Worm (Caenorhabditis elegans) whole organism, L3 larva: ENCODE results near the gene his-3.

Experiments used
- ZK546.5 ChIP-seq: sonication (generic microtip); optimal IDR thresholded peaks from 2 replicates; lab custom pipeline; 2017; ENCODE audit warnings: missing biosample characterization, missing genetic modification characterization
- aly-2 ChIP-seq: fragments of 150-350 bp; optimal IDR thresholded peaks from 2 replicates; lab custom pipeline; 2014; ENCODE audit warnings: missing biosample characterization, missing genetic modification characterization
- ama-1 ChIP-seq: fragments of 150-350 bp; optimal IDR thresholded peaks from 2 replicates; lab custom pipeline; 2018
- ceh-16 ChIP-seq: sonication (generic microtip); optimal IDR thresholded peaks from 2 replicates; lab custom pipeline; 2017; ENCODE audit warnings: missing biosample characterization, missing genetic modification characterization
- ceh-82 ChIP-seq: fragments of 150-350 bp; optimal IDR thresholded peaks from 2 replicates; lab custom pipeline; 2014; ENCODE audit warnings: missing biosample characterization, missing genetic modification characterization
- ceh-9 ChIP-seq: sonication (generic microtip); optimal IDR thresholded peaks from 2 replicates; lab custom pipeline; 2018; ENCODE audit warnings: missing biosample characterization, missing genetic modification characterization
- daf-12 ChIP-seq: fragments of 150-350 bp; optimal IDR thresholded peaks from 2 replicates; lab custom pipeline; 2014; ENCODE audit warnings: missing biosample characterization, missing genetic modification reagents, missing genetic modification characterization
- egl-27 ChIP-seq: sonication (generic microtip); optimal IDR thresholded peaks from 4 replicates; lab custom pipeline; 2017; ENCODE audit warnings: missing biosample characterization, missing genetic modification reagents, missing genetic modification characterization
- elt-1 ChIP-seq: fragments of 150-350 bp; optimal IDR thresholded peaks from 2 replicates; lab custom pipeline; 2014; ENCODE audit warnings: missing biosample characterization, missing genetic modification characterization
- elt-2 ChIP-seq: sonication (generic microtip); optimal IDR thresholded peaks from 2 replicates; lab custom pipeline; 2016; ENCODE audit warnings: missing genetic modification reagents, mild to moderate bottlenecking, missing genetic modification characterization, missing compliant biosample characterization
- elt-3 ChIP-seq, 3 experiments: fragments of 150-350 bp in 1 of 3; sonication (generic microtip) in 2 of 3; optimal IDR thresholded peaks; 2 replicates in 2 of 3; 4 replicates in 1 of 3; lab custom pipeline; 2014 to 2017; ENCODE audit warnings: missing biosample characterization in 3 of 3, missing genetic modification characterization in 3 of 3
- eor-1 ChIP-seq, 2 experiments: fragments of 150-350 bp; optimal IDR thresholded peaks; 2 replicates each; lab custom pipeline; 2014 to 2018; ENCODE audit warnings: missing biosample characterization in 2 of 2, missing genetic modification characterization in 2 of 2
- fkh-10 ChIP-seq: sonication (generic microtip); optimal IDR thresholded peaks from 2 replicates; lab custom pipeline; 2017; ENCODE audit warnings: missing biosample characterization, missing genetic modification reagents, missing genetic modification characterization
- fkh-2 ChIP-seq: fragments of 150-350 bp; optimal IDR thresholded peaks from 2 replicates; lab custom pipeline; 2014; ENCODE audit warnings: missing biosample characterization, missing genetic modification reagents, missing genetic modification characterization
- fos-1 ChIP-seq: fragments of 150-350 bp; optimal IDR thresholded peaks from 2 replicates; lab custom pipeline; 2014; ENCODE audit warnings: missing biosample characterization, missing genetic modification characterization
- hmg-11 ChIP-seq: sonication (generic microtip); optimal IDR thresholded peaks from 2 replicates; lab custom pipeline; 2016; ENCODE audit warnings: missing genetic modification characterization, missing compliant biosample characterization
- lin-39 ChIP-seq: fragments of 150-350 bp; optimal IDR thresholded peaks from 2 replicates; lab custom pipeline; 2018; ENCODE audit warnings: missing biosample characterization, missing genetic modification reagents, missing genetic modification characterization
- lsy-12 ChIP-seq: sonication (generic microtip); optimal IDR thresholded peaks from 2 replicates; lab custom pipeline; 2016; ENCODE audit warnings: mild to moderate bottlenecking, missing genetic modification characterization, missing compliant biosample characterization
- mdl-1 ChIP-seq: fragments of 150-350 bp; optimal IDR thresholded peaks from 2 replicates; lab custom pipeline; 2014; ENCODE audit warnings: missing biosample characterization, missing genetic modification characterization
- mml-1 ChIP-seq: fragments of 150-350 bp; sonication (generic microtip); optimal IDR thresholded peaks from 3 replicates; lab custom pipeline; 2014; ENCODE audit warnings: missing biosample characterization, missing genetic modification characterization
- nfya-1 ChIP-seq: sonication (generic microtip); optimal IDR thresholded peaks from 2 replicates; lab custom pipeline; 2017; ENCODE audit warnings: missing genetic modification characterization, mild to moderate bottlenecking, missing compliant biosample characterization, antibody characterized with exemption, moderate library complexity; ENCODE audit not compliant: insufficient read depth
- nhr-12 ChIP-seq: fragments of 150-350 bp; optimal IDR thresholded peaks from 2 replicates; lab custom pipeline; 2014; ENCODE audit warnings: missing biosample characterization, missing genetic modification characterization
- nhr-23 ChIP-seq: fragments of 150-350 bp; optimal IDR thresholded peaks from 2 replicates; lab custom pipeline; 2014; ENCODE audit warnings: missing biosample characterization, missing genetic modification reagents, missing genetic modification characterization
- nhr-237 ChIP-seq: fragments of 150-350 bp; optimal IDR thresholded peaks from 2 replicates; lab custom pipeline; 2014; ENCODE audit warnings: missing biosample characterization, missing genetic modification characterization
- nhr-25 ChIP-seq: sonication (generic microtip); optimal IDR thresholded peaks from 2 replicates; lab custom pipeline; 2017; ENCODE audit warnings: missing biosample characterization, missing genetic modification characterization
- nhr-28 ChIP-seq: fragments of 150-350 bp; optimal IDR thresholded peaks from 2 replicates; lab custom pipeline; 2014; ENCODE audit warnings: missing biosample characterization, missing genetic modification characterization
- nhr-67 ChIP-seq: fragments of 150-350 bp; optimal IDR thresholded peaks from 2 replicates; lab custom pipeline; 2014; ENCODE audit warnings: missing biosample characterization, missing genetic modification characterization
- nhr-76 ChIP-seq: fragments of 150-350 bp; sonication (generic microtip); optimal IDR thresholded peaks from 5 replicates; lab custom pipeline; 2014; ENCODE audit warnings: missing biosample characterization, missing genetic modification characterization
- nhr-77 ChIP-seq: fragments of 150-350 bp; optimal IDR thresholded peaks from 2 replicates; lab custom pipeline; 2014; ENCODE audit warnings: missing biosample characterization, missing genetic modification characterization
- pha-4 ChIP-seq: fragments of 150-350 bp; optimal IDR thresholded peaks from 2 replicates; lab custom pipeline; 2014; ENCODE audit warnings: missing biosample characterization, missing genetic modification reagents, missing genetic modification characterization
- pqm-1 ChIP-seq: fragments of 150-350 bp; optimal IDR thresholded peaks from 2 replicates; lab custom pipeline; 2017; ENCODE audit warnings: missing biosample characterization, missing genetic modification characterization, inconsistent platforms
- skn-1 ChIP-seq: fragments of 150-350 bp; optimal IDR thresholded peaks from 2 replicates; lab custom pipeline; 2014; ENCODE audit warnings: missing biosample characterization, missing genetic modification characterization
- tbx-2 ChIP-seq: sonication (generic microtip); optimal IDR thresholded peaks from 2 replicates; lab custom pipeline; 2016; ENCODE audit warnings: mild to moderate bottlenecking, missing genetic modification characterization, missing compliant biosample characterization
- unc-39 ChIP-seq: sonication (generic microtip); optimal IDR thresholded peaks from 4 replicates; lab custom pipeline; 2017; ENCODE audit warnings: missing biosample characterization, missing genetic modification characterization
- unc-62 ChIP-seq: fragments of 150-350 bp; sonication (generic microtip); optimal IDR thresholded peaks from 4 replicates; lab custom pipeline; 2014; ENCODE audit warnings: missing biosample characterization, missing genetic modification reagents, missing genetic modification characterization
- zag-1 ChIP-seq: fragments of 150-350 bp; optimal IDR thresholded peaks from 2 replicates; lab custom pipeline; 2014; ENCODE audit warnings: missing biosample characterization, missing genetic modification characterization
- ztf-11 ChIP-seq: fragments of 150-350 bp; optimal IDR thresholded peaks from 2 replicates; lab custom pipeline; 2014; ENCODE audit warnings: missing biosample characterization, missing genetic modification characterization
- ztf-4 ChIP-seq: fragments of 150-350 bp; optimal IDR thresholded peaks from 2 replicates; lab custom pipeline; 2014; ENCODE audit warnings: missing biosample characterization, missing genetic modification characterization

his-3 gene

ce11 chrV:16007505-16007904 is 33.1 kb upstream of the his-3 start, which contains the start of gene str-231:
Gene str-231, minus strand, starts transcription at chrV:16007605.
- TF ChIP-seq nhr-25 (tag; lab: Kevin White, UChicago) (no peak), ama-1 (no peak), nhr-77 (tag; lab: Kevin White, UChicago) (no peak), egl-27 (tag; lab: Kevin White, UChicago) (no peak), tbx-2 (tag; lab: Kevin White, UChicago) (no peak), ceh-82 (no peak), eor-1 (tag; optimal IDR thresholded peaks at IDR 0.05; lab: Kevin White, UChicago) (no peak), nhr-76 (no peak), ztf-4 (tag; lab: Kevin White, UChicago) (no peak), elt-3 (tag; optimal IDR thresholded peaks at IDR 0.05; lab: Kevin White, UChicago) (no peak), ceh-9 (tag; lab: Kevin White, UChicago) (no peak), aly-2 (tag; lab: Kevin White, UChicago) (no peak), nhr-23 (tag; lab: Kevin White, UChicago) (no peak), nfya-1 (no peak), mdl-1 (tag; lab: Kevin White, UChicago) (no peak), elt-1 (no peak)

- no peak for TF ChIP-seq nhr-237
- no peak for TF ChIP-seq nhr-23 (tag; lab: Kevin White, UChicago)
- TF ChIP-seq lin-39 (tag; lab: Kevin White, UChicago) = no peak
- TF ChIP-seq nhr-28 (tag; lab: Kevin White, UChicago) = no peak
- no peak for TF ChIP-seq egl-27 (tag; lab: Kevin White, UChicago)
- no peak for TF ChIP-seq pqm-1
- TF ChIP-seq eor-1 (tag; optimal IDR thresholded peaks at IDR 0.05; lab: Kevin White, UChicago) = no peak
- TF ChIP-seq nhr-12 = no peak
- no peak for TF ChIP-seq fkh-10 (GFP tag; lab: Kevin White, UChicago)
- TF ChIP-seq zag-1 (tag; lab: Kevin White, UChicago) = no peak
- TF ChIP-seq ceh-16 (tag; lab: Kevin White, UChicago) = no peak
- no peak for TF ChIP-seq lsy-12 (tag; lab: Kevin White, UChicago)
- TF ChIP-seq nhr-67 (tag; lab: Kevin White, UChicago) = no peak
- TF ChIP-seq elt-2 = no peak
Measured at ce11 chrV:16009564-16009963, 31.0 kb upstream of the his-3 start, which contains the start of gene str-233. Gene str-233, minus strand, starts transcription at chrV:16009664.

DNA sequence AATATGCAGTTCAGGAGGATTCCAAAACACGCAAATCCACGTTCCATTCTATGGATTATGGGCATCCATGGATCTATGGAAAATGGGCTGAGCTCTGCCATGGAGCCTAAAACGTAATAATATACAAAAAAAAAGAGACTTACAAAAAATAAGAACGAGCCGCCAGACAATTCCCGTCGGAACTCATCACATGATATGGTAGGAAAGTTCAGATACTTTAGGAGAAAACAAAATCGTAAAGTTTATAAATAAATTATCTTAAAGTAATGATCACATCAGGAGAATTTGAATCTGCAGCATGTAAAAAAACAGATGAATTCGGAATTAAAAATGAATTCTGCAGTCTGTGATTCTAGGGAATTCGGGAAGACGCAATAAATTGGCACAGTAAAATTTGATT is 25.0 kb upstream of the his-3 start, which contains the start of gene str-232:
TSS of gene str-232 (minus strand) at position 101 of the 400 bp plus-strand sequence.
- TF ChIP-seq lin-39 (tag; lab: Kevin White, UChicago) (no peak), nhr-77 (tag; lab: Kevin White, UChicago) (no peak), hmg-11 (no peak), fkh-10 (GFP tag; lab: Kevin White, UChicago) (no peak), ceh-82 (no peak), fos-1 (tag; lab: Kevin White, UChicago) (no peak), nhr-28 (tag; lab: Kevin White, UChicago) (no peak), unc-39 (tag; lab: Kevin White, UChicago) (no peak), unc-62 (GFP tag; lab: Kevin White, UChicago) (no peak), ztf-4 (tag; lab: Kevin White, UChicago) (no peak), nhr-23 (tag; lab: Kevin White, UChicago) (no peak), elt-2 (no peak), daf-12 (tag; lab: Kevin White, UChicago) (no peak), nfya-1 (no peak), mml-1 (tag; lab: Kevin White, UChicago) (no peak), nhr-25 (tag; lab: Kevin White, UChicago) (no peak), mdl-1 (tag; lab: Kevin White, UChicago) (no peak), aly-2 (tag; lab: Kevin White, UChicago) (no peak), ZK546.5 (tag; lab: Kevin White, UChicago) (no peak)

DNA sequence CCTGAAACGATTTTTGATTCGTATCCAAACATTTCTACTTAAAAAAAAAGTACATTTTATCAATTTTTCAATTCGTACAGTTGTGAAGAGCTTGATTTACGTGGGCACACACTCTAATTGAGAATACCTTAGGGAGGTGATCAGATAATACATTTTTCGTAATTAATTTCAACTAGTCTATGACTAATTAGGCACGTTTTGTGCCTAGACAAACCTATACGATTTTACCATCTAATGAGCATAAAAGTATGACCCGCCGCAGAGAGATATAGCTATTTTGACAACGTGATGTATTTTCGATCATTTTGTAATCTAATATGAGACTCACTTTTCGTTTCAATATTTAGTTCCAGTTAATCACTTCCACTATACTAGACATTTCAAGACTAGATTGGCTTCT is 23.6 kb upstream of the his-3 start:
- TF ChIP-seq daf-12 (tag; lab: Kevin White, UChicago) (no peak), nhr-23 (tag; lab: Kevin White, UChicago) (no peak), pha-4 (no peak), nhr-77 (tag; lab: Kevin White, UChicago) (no peak), eor-1 (tag; optimal IDR thresholded peaks at IDR 0.05; lab: Kevin White, UChicago) (no peak), nhr-12 (no peak), skn-1 (tag; lab: Kevin White, UChicago) (no peak), nfya-1 (no peak), mml-1 (tag; lab: Kevin White, UChicago) (no peak), fkh-2 (no peak), ceh-16 (tag; lab: Kevin White, UChicago) (no peak), ztf-11 (tag; lab: Kevin White, UChicago) (no peak)
